Worm (Caenorhabditis elegans) whole organism, early embryonic: ENCODE measurements around the gene fbxa-174.
"Not testable (repeated sequence)": the region's sequence is repeated elsewhere in the genome, so short reads cannot be mapped to it uniquely, and the experiment has no call there.

Source experiments
- B0310.2 ChIP-seq: sonication (generic microtip); optimal IDR thresholded peaks from 2 replicates; lab custom pipeline; 2016; ENCODE audit warnings: mild to moderate bottlenecking, missing genetic modification characterization, missing compliant biosample characterization
- F13C5.2 ChIP-seq: sonication (generic microtip); optimal IDR thresholded peaks from 2 replicates; lab custom pipeline; 2017; ENCODE audit warnings: mild to moderate bottlenecking, missing genetic modification characterization, inconsistent platforms, missing compliant biosample characterization
- aly-1 ChIP-seq: sonication (generic microtip); optimal IDR thresholded peaks from 2 replicates; lab custom pipeline; 2016; ENCODE audit warnings: missing genetic modification characterization, missing compliant biosample characterization
- ama-1 ChIP-seq: fragments of 150-350 bp; optimal IDR thresholded peaks from 2 replicates; lab custom pipeline; 2014
- ceh-13 ChIP-seq: fragments of 200-800 bp; sonication (Bioruptor generic); optimal IDR thresholded peaks from 2 replicates; lab custom pipeline; 2018; ENCODE audit warnings: mild to moderate bottlenecking, missing genetic modification characterization, missing compliant biosample characterization
- ceh-36 ChIP-seq: sonication (generic microtip); optimal IDR thresholded peaks from 2 replicates; lab custom pipeline; 2016; ENCODE audit warnings: missing genetic modification characterization, inconsistent platforms, missing compliant biosample characterization
- ets-7 ChIP-seq: sonication (generic microtip); optimal IDR thresholded peaks from 2 replicates; lab custom pipeline; 2016; ENCODE audit warnings: missing genotype, missing genetic modification characterization, missing compliant biosample characterization
- flt-1 ChIP-seq: fragments of 200-800 bp; sonication (Bioruptor generic); IDR thresholded peaks from 2 replicates; pipeline ENCODE4 v1.3.6; 2022; ENCODE audit warnings: missing genetic modification characterization, missing compliant biosample characterization
- hmbx-1 ChIP-seq: sonication (generic microtip); optimal IDR thresholded peaks from 2 replicates; lab custom pipeline; 2016; ENCODE audit warnings: mild to moderate bottlenecking, missing genetic modification characterization, missing compliant biosample characterization
- hmg-4 ChIP-seq: fragments of 200-800 bp; sonication (Bioruptor generic); optimal IDR thresholded peaks from 2 replicates; lab custom pipeline; 2018; ENCODE audit warnings: mild to moderate bottlenecking, missing genetic modification characterization, missing compliant biosample characterization
- hnd-1 ChIP-seq: sonication (generic microtip); optimal IDR thresholded peaks from 2 replicates; lab custom pipeline; 2016; ENCODE audit warnings: missing genetic modification characterization, missing compliant biosample characterization
- pes-1 ChIP-seq: fragments of 200-800 bp; sonication (Bioruptor generic); IDR thresholded peaks from 2 replicates; pipeline ENCODE4 v1.3.6; 2022; ENCODE audit warnings: missing genetic modification reagents, missing genetic modification characterization, missing compliant biosample characterization
- scrt-1 ChIP-seq: fragments of 200-800 bp; sonication (Bioruptor generic); IDR thresholded peaks from 2 replicates; pipeline ENCODE4 v1.3.6; 2022; ENCODE audit warnings: missing genetic modification characterization, missing compliant biosample characterization
- sea-1 ChIP-seq: fragments of 200-800 bp; sonication (Bioruptor generic); conservative IDR thresholded peaks from 2 replicates; pipeline ENCODE4 v1.3.6; 2022; ENCODE audit warnings: missing genetic modification characterization, missing compliant biosample characterization
- tbx-11 ChIP-seq: fragments of 200-800 bp; sonication (Bioruptor generic); IDR thresholded peaks from 2 replicates; pipeline ENCODE4 v1.3.6; 2022; ENCODE audit warnings: missing genetic modification characterization, missing compliant biosample characterization
- tbx-37 ChIP-seq: fragments of 200-800 bp; sonication (Bioruptor generic); conservative IDR thresholded peaks from 2 replicates; pipeline ENCODE4 v1.3.6; 2022; ENCODE audit warnings: missing genetic modification reagents, missing genetic modification characterization, missing compliant biosample characterization
- tra-4 ChIP-seq: sonication (generic microtip); optimal IDR thresholded peaks from 2 replicates; lab custom pipeline; 2017; ENCODE audit warnings: missing genetic modification characterization, missing compliant biosample characterization

fbxa-174 gene

ce11 chrV:17558377-17558776 lies at the start of gene fbxa-174:
TSS of gene fbxa-174 (minus strand) at chrV:17558477.
- no peak for TF ChIP-seq B0310.2 (tag; lab: Kevin White, UChicago)
- TF ChIP-seq tbx-37 (GFP tag; lab: Robert Waterston, UW) = no peak
- TF ChIP-seq scrt-1 (GFP tag; lab: Robert Waterston, UW) = no peak
- no peak for TF ChIP-seq ceh-13
- no peak for TF ChIP-seq flt-1 (GFP tag; lab: Robert Waterston, UW)
- no peak for TF ChIP-seq ama-1 (lab: Kevin White, UChicago)
- no peak for TF ChIP-seq tra-4 (tag; lab: Kevin White, UChicago)
- no peak for TF ChIP-seq F13C5.2 (tag; lab: Kevin White, UChicago)
- no peak for TF ChIP-seq hmg-4 (GFP tag; lab: Kevin White, UChicago)
- no peak for TF ChIP-seq tbx-11 (GFP tag; lab: Robert Waterston, UW)
- no peak for TF ChIP-seq ets-7
- no peak for TF ChIP-seq ceh-36
- TF ChIP-seq hmbx-1 (tag; lab: Kevin White, UChicago) = no peak
- no peak for TF ChIP-seq hnd-1
- no peak for TF ChIP-seq sea-1 (GFP tag; lab: Robert Waterston, UW)
- TF ChIP-seq pes-1 (GFP tag; lab: Robert Waterston, UW) = no peak
- no peak for TF ChIP-seq aly-1 (tag; lab: Kevin White, UChicago)

- TF ChIP-seq tbx-37 (GFP tag; lab: Robert Waterston, UW) (no peak), aly-1 (tag; lab: Kevin White, UChicago) (no peak), hnd-1 (no peak), ceh-13 (no peak), hmg-4 (GFP tag; lab: Kevin White, UChicago) (no peak), tra-4 (tag; lab: Kevin White, UChicago) (no peak), F13C5.2 (tag; lab: Kevin White, UChicago) (no peak), scrt-1 (GFP tag; lab: Robert Waterston, UW) (no peak), ets-7 (no peak), pes-1 (GFP tag; lab: Robert Waterston, UW) (no peak), ceh-36 (no peak), B0310.2 (tag; lab: Kevin White, UChicago) (no peak), tbx-11 (GFP tag; lab: Robert Waterston, UW) (no peak), sea-1 (GFP tag; lab: Robert Waterston, UW) (no peak)
Observed at ce11 chrV:17607797-17608196, 49.5 kb upstream of the fbxa-174 start, which contains the start of gene srz-91. TSS of gene srz-91 (plus strand) at chrV:17608097.

DNA sequence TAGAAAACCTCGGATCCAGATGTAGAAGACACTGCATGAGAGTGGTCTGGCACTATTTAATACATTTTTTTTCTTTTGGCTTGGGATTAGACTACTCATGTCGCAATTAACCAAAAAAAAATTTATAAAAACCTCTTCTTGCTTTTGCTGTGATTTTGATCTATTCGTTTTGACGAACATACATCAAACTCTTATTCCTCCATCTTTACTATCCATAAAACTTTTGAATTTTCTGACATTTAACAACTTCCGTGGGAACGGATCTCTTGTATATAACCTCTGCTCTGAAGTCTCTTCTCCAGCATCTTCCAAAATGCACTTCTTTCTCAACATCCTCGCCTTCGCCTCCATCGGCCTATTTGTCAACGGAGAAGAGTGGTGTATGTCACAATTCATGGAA lies 47.8 kb upstream of the fbxa-174 start, which contains the start of gene Y6G8.16:
Y6G8.16 (plus strand) TSS at position 301 of the 400 bp plus-strand sequence.
- TF ChIP-seq ets-7; tbx-11 (GFP tag; lab: Robert Waterston, UW); scrt-1 (GFP tag; lab: Robert Waterston, UW): not testable (repeated sequence)

DNA sequence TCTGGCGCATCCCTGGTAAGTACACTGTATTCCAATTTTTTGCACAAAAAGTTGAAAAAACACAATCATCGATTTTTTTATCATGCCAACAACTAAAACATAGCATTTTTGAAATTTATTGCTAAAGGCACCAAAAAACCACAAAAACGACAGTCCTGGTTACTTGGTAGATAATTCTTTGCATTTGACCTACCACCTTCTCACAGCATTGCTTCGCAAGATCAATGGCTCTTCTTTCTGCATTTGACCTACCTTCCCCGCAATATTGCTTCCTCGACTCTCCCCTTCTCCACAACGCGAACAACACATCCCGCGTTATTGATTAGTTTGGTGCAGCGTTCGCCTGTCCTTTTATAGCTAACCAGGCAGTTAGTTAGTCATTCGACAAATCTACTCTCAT lies 43.2 kb upstream of the fbxa-174 start, which contains the start of gene ztf-25:
ztf-25 (plus strand) TSS at position 301 of the 400 bp plus-strand sequence.
- no peak for TF ChIP-seq F13C5.2 (tag; lab: Kevin White, UChicago)
- no peak for TF ChIP-seq ceh-36
- TF ChIP-seq ceh-13 = no peak
- TF ChIP-seq tbx-37 (GFP tag; lab: Robert Waterston, UW) = no peak
- TF ChIP-seq hmbx-1 (tag; lab: Kevin White, UChicago) = no peak

ce11 chrV:17598810-17599209 lies 40.5 kb upstream of the fbxa-174 start, which contains the start of gene Y6G8.2:
TSS of gene Y6G8.2 (minus strand) at chrV:17598956.
- TF ChIP-seq scrt-1 (GFP tag; lab: Robert Waterston, UW) = no peak
- no peak for TF ChIP-seq F13C5.2 (tag; lab: Kevin White, UChicago)

- TF ChIP-seq pes-1 (GFP tag; lab: Robert Waterston, UW) (no peak), ets-7 (no peak), B0310.2 (tag; lab: Kevin White, UChicago) (no peak), sea-1 (GFP tag; lab: Robert Waterston, UW) (no peak), flt-1 (GFP tag; lab: Robert Waterston, UW) (no peak), hnd-1 (no peak), ama-1 (lab: Kevin White, UChicago) (no peak), tbx-11 (GFP tag; lab: Robert Waterston, UW) (no peak)
Observed at ce11 chrV:17595691-17596090, 37.4 kb upstream of the fbxa-174 start.

DNA sequence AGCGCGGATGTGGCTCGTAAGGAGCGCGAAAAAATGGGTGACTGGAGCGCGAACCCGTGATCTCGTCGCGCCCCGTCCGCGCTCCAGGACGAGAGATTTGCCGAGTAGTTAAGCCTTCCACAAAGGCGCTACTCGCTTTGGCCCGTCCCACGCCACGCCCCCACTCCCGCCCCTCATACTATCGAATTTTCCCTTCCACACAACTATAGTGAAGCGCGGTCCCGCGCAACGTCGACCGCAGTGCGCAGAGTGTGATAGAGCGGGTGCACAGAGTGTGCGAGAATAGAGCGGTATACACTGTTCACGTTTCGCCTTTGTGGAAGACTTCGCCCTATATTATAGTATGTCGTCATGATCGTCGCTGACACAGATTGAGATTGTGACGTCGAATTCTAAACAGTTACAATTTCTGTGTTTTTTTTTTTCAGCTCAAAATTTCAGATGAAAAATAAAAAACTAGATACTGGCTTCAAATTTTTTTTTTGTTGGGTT lies 26.1 kb upstream of the fbxa-174 start, which contains the start of gene fbxa-133:
fbxa-133 (plus strand) TSS at position 442 of the 492 bp plus-strand sequence.
- not testable (repeated sequence) for TF ChIP-seq ceh-13; hmg-4 (GFP tag; lab: Kevin White, UChicago); hnd-1

DNA sequence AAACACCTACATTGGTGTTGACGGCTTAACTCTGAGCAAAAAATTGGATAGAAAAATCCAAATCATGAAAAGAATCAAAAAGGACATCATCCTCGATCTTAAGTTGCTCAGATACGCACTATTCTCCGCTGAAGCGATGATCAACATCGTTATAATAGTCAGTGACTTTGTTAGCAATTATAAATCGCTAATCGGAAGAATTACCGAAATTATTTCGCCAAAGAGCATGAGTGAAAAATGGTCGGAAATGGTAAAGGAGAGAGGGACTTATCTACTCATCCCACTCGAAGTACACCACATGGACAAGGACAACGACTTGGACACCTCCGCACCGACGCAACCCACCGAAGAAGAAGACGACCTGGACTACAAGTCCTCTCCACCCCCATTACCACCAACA lies 21.7 kb upstream of the fbxa-174 start:
- TF ChIP-seq F13C5.2 (tag; lab: Kevin White, UChicago) (no peak), hmg-4 (GFP tag; lab: Kevin White, UChicago) (no peak), tbx-37 (GFP tag; lab: Robert Waterston, UW) (no peak), tra-4 (tag; lab: Kevin White, UChicago) (no peak), B0310.2 (tag; lab: Kevin White, UChicago) (no peak), scrt-1 (GFP tag; lab: Robert Waterston, UW) (no peak), ceh-13 (no peak), flt-1 (GFP tag; lab: Robert Waterston, UW) (no peak), ceh-36 (no peak), ama-1 (lab: Kevin White, UChicago) (no peak), hnd-1 (no peak), sea-1 (GFP tag; lab: Robert Waterston, UW) (no peak), ets-7 (no peak)
